Worm (Caenorhabditis elegans) whole organism, L1 larva: ENCODE measurements around the gene cest-5.1.

Experiments
- ama-1 ChIP-seq: fragments of 150-350 bp; optimal IDR thresholded peaks from 2 replicates; lab custom pipeline; 2014
- elt-3 ChIP-seq, 6 experiments: fragments of 150-350 bp in 1 of 6; sonication (generic microtip); optimal IDR thresholded peaks; 2 replicates each; lab custom pipeline; 2017 to 2018; ENCODE audit warnings: missing biosample characterization in 6 of 6, missing genetic modification characterization in 6 of 6, inconsistent platforms in 1 of 6
- jun-1 ChIP-seq: fragments of 150-350 bp; optimal IDR thresholded peaks from 2 replicates; lab custom pipeline; 2014; ENCODE audit warnings: missing biosample characterization, missing genetic modification reagents, missing genetic modification characterization
- nhr-11 ChIP-seq: fragments of 150-350 bp; optimal IDR thresholded peaks from 2 replicates; lab custom pipeline; 2014; ENCODE audit warnings: missing biosample characterization, missing genetic modification characterization
- nhr-28 ChIP-seq: fragments of 150-350 bp; optimal IDR thresholded peaks from 2 replicates; lab custom pipeline; 2014; ENCODE audit warnings: missing biosample characterization, missing genetic modification characterization
- skn-1 ChIP-seq: fragments of 150-350 bp; optimal IDR thresholded peaks from 2 replicates; lab custom pipeline; 2014; ENCODE audit warnings: missing biosample characterization, missing genetic modification characterization
- snpc-4 ChIP-seq: fragments of 150-350 bp; optimal IDR thresholded peaks from 2 replicates; lab custom pipeline; 2014; ENCODE audit warnings: missing biosample characterization, missing genetic modification characterization

- peak; percentile 53 for TF ChIP-seq snpc-4
- TF ChIP-seq nhr-11 = peak; percentile 3
- peak; percentile 77 for TF ChIP-seq skn-1 (tag; lab: Kevin White, UChicago)
- TF ChIP-seq jun-1 (tag; lab: Kevin White, UChicago) = peak; percentile 52
- peak in 1 of 6 experiments; percentile 46 for TF ChIP-seq elt-3 (tag; optimal IDR thresholded peaks at IDR 0.05; lab: Kevin White, UChicago)
- no peak for TF ChIP-seq ama-1
- no peak for TF ChIP-seq nhr-28 (tag; lab: Kevin White, UChicago)
Measured at ce11 chrIV:6631704-6632272, at the start of gene cest-5.1, which contains the start of gene C01B10.9.
